Fruit fly (Drosophila melanogaster) whole organism, embryonic: ENCODE measurements around the gene Ada1-1.

Experiments
- Aef1 ChIP-seq: fragments of 200-800 bp; sonication (Bioruptor generic); IDR thresholded peaks from 3 replicates; pipeline ENCODE4 v1.3.6; 2022; ENCODE audit warnings: missing biosample characterization, missing genetic modification characterization
- Bteb2 ChIP-seq: fragments of 200-800 bp; sonication (Bioruptor generic); optimal IDR thresholded peaks from 2 replicates; lab custom pipeline; 2016; ENCODE audit warnings: missing biosample characterization, missing genetic modification characterization
- CG10274 ChIP-seq: fragments of 200-800 bp; sonication (Bioruptor generic); optimal IDR thresholded peaks from 3 replicates; lab custom pipeline; 2017; ENCODE audit warnings: missing biosample characterization, mild to moderate bottlenecking, missing genetic modification characterization
- CG11398 ChIP-seq: fragments of 200-800 bp; sonication (Bioruptor generic); optimal IDR thresholded peaks from 2 replicates; lab custom pipeline; 2016; ENCODE audit warnings: missing biosample characterization, missing genetic modification characterization
- CG11504 ChIP-seq: fragments of 200-800 bp; sonication (Bioruptor generic); optimal IDR thresholded peaks from 3 replicates; lab custom pipeline; 2019; ENCODE audit warnings: missing biosample characterization, mild to moderate bottlenecking, missing genetic modification characterization, moderate library complexity
- CG12299 ChIP-seq: fragments of 200-800 bp; sonication (Bioruptor generic); optimal IDR thresholded peaks from 2 replicates; lab custom pipeline; 2018; ENCODE audit warnings: missing biosample characterization, mild to moderate bottlenecking, missing genetic modification characterization
- CG12744 ChIP-seq: fragments of 200-800 bp; sonication (Bioruptor generic); optimal IDR thresholded peaks from 2 replicates; lab custom pipeline; 2016; ENCODE audit warnings: missing biosample characterization, missing genetic modification characterization
- CG12942 ChIP-seq: fragments of 200-800 bp; sonication (Bioruptor generic); optimal IDR thresholded peaks from 3 replicates; lab custom pipeline; 2016; ENCODE audit warnings: missing biosample characterization, missing genetic modification characterization
- CG13123 ChIP-seq: fragments of 200-800 bp; sonication (Bioruptor generic); optimal IDR thresholded peaks from 2 replicates; lab custom pipeline; 2016; ENCODE audit warnings: missing biosample characterization, missing genetic modification characterization
- CG14860 ChIP-seq: fragments of 200-800 bp; sonication (Bioruptor generic); IDR thresholded peaks from 3 replicates; pipeline ENCODE4 v1.3.6; 2022; ENCODE audit warnings: missing biosample characterization, missing genetic modification characterization; ENCODE audit not compliant: partially characterized antibody
- CG16779 ChIP-seq: fragments of 200-800 bp; sonication (Bioruptor generic); IDR thresholded peaks from 2 replicates; pipeline ENCODE4 v1.3.6; 2022; ENCODE audit warnings: missing biosample characterization, missing genetic modification characterization
- CG17186 ChIP-seq: fragments of 200-800 bp; sonication (Bioruptor generic); optimal IDR thresholded peaks from 3 replicates; lab custom pipeline; 2017; ENCODE audit warnings: missing biosample characterization, missing genetic modification reagents, missing genetic modification characterization
- CG17359 ChIP-seq: fragments of 200-800 bp; sonication (Bioruptor generic); optimal IDR thresholded peaks from 3 replicates; lab custom pipeline; 2018; ENCODE audit warnings: missing biosample characterization, mild to moderate bottlenecking, missing genetic modification characterization, moderate library complexity
- CG17912 ChIP-seq: fragments of 200-800 bp; sonication (Bioruptor generic); optimal IDR thresholded peaks from 2 replicates; lab custom pipeline; 2018; ENCODE audit warnings: missing biosample characterization, mild to moderate bottlenecking, missing genetic modification characterization
- CG1832 ChIP-seq: fragments of 200-800 bp; sonication (Bioruptor generic); optimal IDR thresholded peaks from 2 replicates; lab custom pipeline; 2017; ENCODE audit warnings: missing biosample characterization, mild to moderate bottlenecking, missing genetic modification characterization, inconsistent platforms
- CG2129 ChIP-seq: fragments of 200-800 bp; sonication (Bioruptor generic); IDR thresholded peaks from 2 replicates; pipeline ENCODE4 v1.3.6; 2022; ENCODE audit warnings: missing biosample characterization, missing genetic modification characterization; ENCODE audit not compliant: partially characterized antibody
- CG2199 ChIP-seq: fragments of 200-800 bp; sonication (Bioruptor generic); IDR thresholded peaks from 3 replicates; pipeline ENCODE4 v1.3.6; 2022; ENCODE audit warnings: missing biosample characterization, missing genetic modification characterization
- CG2875 ChIP-seq: fragments of 200-800 bp; sonication (Bioruptor generic); optimal IDR thresholded peaks from 2 replicates; lab custom pipeline; 2017; ENCODE audit warnings: missing biosample characterization, mild to moderate bottlenecking, missing genetic modification characterization, missing genetic modification reagents
- CG2889 ChIP-seq: fragments of 200-800 bp; sonication (Bioruptor generic); IDR thresholded peaks from 3 replicates; pipeline ENCODE4 v1.3.6; 2022; ENCODE audit warnings: missing biosample characterization, missing genetic modification characterization
- CG32532 ChIP-seq: fragments of 200-800 bp; sonication (Bioruptor generic); IDR thresholded peaks from 2 replicates; pipeline ENCODE4 v1.3.6; 2022; ENCODE audit warnings: missing biosample characterization, missing genetic modification characterization
- CG33557 ChIP-seq: fragments of 200-800 bp; sonication (Bioruptor generic); optimal IDR thresholded peaks from 2 replicates; lab custom pipeline; 2019; ENCODE audit warnings: missing biosample characterization, mild to moderate bottlenecking, missing genetic modification characterization, moderate library complexity
- CG4282 ChIP-seq: fragments of 200-800 bp; sonication (Bioruptor generic); optimal IDR thresholded peaks from 2 replicates; lab custom pipeline; 2016; ENCODE audit warnings: missing biosample characterization, missing genetic modification characterization
- CG4617 ChIP-seq: fragments of 200-800 bp; sonication (Bioruptor generic); optimal IDR thresholded peaks from 3 replicates; lab custom pipeline; 2016; ENCODE audit warnings: missing biosample characterization, missing genetic modification characterization, borderline replicate concordance
- CG4707 ChIP-seq: fragments of 200-800 bp; sonication (Bioruptor generic); optimal IDR thresholded peaks from 2 replicates; lab custom pipeline; 2018; ENCODE audit warnings: missing biosample characterization, mild to moderate bottlenecking, missing genetic modification characterization, moderate library complexity
- CG8089 ChIP-seq: fragments of 200-800 bp; sonication (Bioruptor generic); optimal IDR thresholded peaks from 3 replicates; lab custom pipeline; 2016; ENCODE audit warnings: missing biosample characterization, missing genetic modification characterization
- CG8359 ChIP-seq: fragments of 200-800 bp; sonication (Bioruptor generic); optimal IDR thresholded peaks from 2 replicates; lab custom pipeline; 2017; ENCODE audit warnings: missing biosample characterization, mild to moderate bottlenecking, missing genetic modification characterization, borderline replicate concordance
- CkIIα-i1 ChIP-seq: fragments of 200-800 bp; sonication (Bioruptor generic); IDR thresholded peaks from 2 replicates; pipeline ENCODE4 v1.3.6; 2022; ENCODE audit warnings: missing biosample characterization, missing genetic modification characterization
- Dbx ChIP-seq: fragments of 200-800 bp; sonication (Bioruptor generic); IDR thresholded peaks from 3 replicates; pipeline ENCODE4 v1.3.6; 2022; ENCODE audit warnings: missing biosample characterization, missing genetic modification characterization
- E2f2 ChIP-seq: fragments of 200-800 bp; sonication (Bioruptor generic); IDR thresholded peaks from 2 replicates; pipeline ENCODE4 v1.3.6; 2022; ENCODE audit warnings: missing biosample characterization, missing genetic modification characterization
- ERR ChIP-seq: fragments of 200-800 bp; sonication (Bioruptor generic); optimal IDR thresholded peaks from 2 replicates; lab custom pipeline; 2016; ENCODE audit warnings: missing biosample characterization, missing genetic modification characterization
- H15 ChIP-seq: fragments of 200-800 bp; sonication (Bioruptor generic); IDR thresholded peaks from 3 replicates; pipeline ENCODE4 v1.3.6; 2022; ENCODE audit warnings: missing biosample characterization, missing genetic modification characterization
- HmgZ ChIP-seq: fragments of 200-800 bp; sonication (Bioruptor generic); optimal IDR thresholded peaks from 2 replicates; lab custom pipeline; 2018; ENCODE audit warnings: missing biosample characterization, mild to moderate bottlenecking, missing genetic modification characterization
- Hmr ChIP-seq: fragments of 200-800 bp; sonication (Bioruptor generic); optimal IDR thresholded peaks from 3 replicates; lab custom pipeline; 2017; ENCODE audit warnings: mild to moderate bottlenecking, missing biosample characterization, missing genetic modification reagents, missing genetic modification characterization
- Lpt ChIP-seq: fragments of >200 bp; optimal IDR thresholded peaks from 2 replicates; lab custom pipeline; 2018; ENCODE audit warnings: missing biosample characterization, missing genetic modification characterization
- Tbp ChIP-seq: fragments of >200 bp; optimal IDR thresholded peaks from 2 replicates; lab custom pipeline; 2018; ENCODE audit warnings: missing biosample characterization, missing genetic modification characterization
- az2 ChIP-seq: fragments of 200-800 bp; sonication (Bioruptor generic); optimal IDR thresholded peaks from 3 replicates; lab custom pipeline; 2016; ENCODE audit warnings: missing biosample characterization, missing genetic modification characterization
- hb ChIP-seq: fragments of 200-800 bp; sonication (Bioruptor generic); IDR thresholded peaks from 3 replicates; pipeline ENCODE4 v1.3.6; 2022; ENCODE audit warnings: missing biosample characterization, missing genetic modification characterization; ENCODE audit not compliant: partially characterized antibody
- hbn ChIP-seq: fragments of 200-800 bp; sonication (Bioruptor generic); IDR thresholded peaks from 2 replicates; pipeline ENCODE4 v1.3.6; 2022; ENCODE audit warnings: missing biosample characterization, missing genetic modification characterization; ENCODE audit not compliant: partially characterized antibody
- lab ChIP-seq: fragments of 200-800 bp; sonication (Bioruptor generic); optimal IDR thresholded peaks from 3 replicates; lab custom pipeline; 2017; ENCODE audit warnings: missing biosample characterization, missing genetic modification characterization, mild to moderate bottlenecking, moderate library complexity, missing genetic modification reagents
- lilli ChIP-seq: fragments of 200-800 bp; sonication (Bioruptor generic); optimal IDR thresholded peaks from 3 replicates; lab custom pipeline; 2016; ENCODE audit warnings: missing biosample characterization, missing genetic modification characterization
- lmd ChIP-seq: fragments of 200-800 bp; sonication (Bioruptor generic); IDR thresholded peaks from 2 replicates; pipeline ENCODE4 v1.3.6; 2022; ENCODE audit warnings: missing biosample characterization, missing genetic modification characterization
- mirr ChIP-seq: fragments of 200-800 bp; sonication (Bioruptor generic); optimal IDR thresholded peaks from 3 replicates; lab custom pipeline; 2018; ENCODE audit warnings: missing biosample characterization, mild to moderate bottlenecking, missing genetic modification characterization
- nerfin-1 ChIP-seq: fragments of 200-800 bp; sonication (Bioruptor generic); optimal IDR thresholded peaks from 3 replicates; lab custom pipeline; 2019; ENCODE audit warnings: missing biosample characterization, mild to moderate bottlenecking, missing genetic modification characterization, moderate library complexity
- phol ChIP-seq: fragments of 200-800 bp; sonication (Bioruptor generic); optimal IDR thresholded peaks from 3 replicates; lab custom pipeline; 2018; ENCODE audit warnings: missing biosample characterization, mild to moderate bottlenecking, missing genetic modification characterization, moderate library complexity
- sisA ChIP-seq: fragments of 200-800 bp; sonication (Bioruptor generic); IDR thresholded peaks from 2 replicates; pipeline ENCODE4 v1.3.6; 2022; ENCODE audit warnings: missing biosample characterization, missing genetic modification characterization
- slou ChIP-seq: fragments of 200-800 bp; sonication (Bioruptor generic); optimal IDR thresholded peaks from 3 replicates; lab custom pipeline; 2016; ENCODE audit warnings: missing biosample characterization, missing genetic modification characterization
- slp2 ChIP-seq: fragments of 200-800 bp; sonication (Bioruptor generic); optimal IDR thresholded peaks from 2 replicates; lab custom pipeline; 2016; ENCODE audit warnings: missing biosample characterization, missing genetic modification characterization
- ssp ChIP-seq: fragments of 200-800 bp; sonication (Bioruptor generic); IDR thresholded peaks from 2 replicates; pipeline ENCODE4 v1.3.6; 2022; ENCODE audit warnings: missing biosample characterization, missing genetic modification characterization
- tx ChIP-seq: fragments of 200-800 bp; sonication (Bioruptor generic); optimal IDR thresholded peaks from 2 replicates; lab custom pipeline; 2016; ENCODE audit warnings: missing biosample characterization, missing genetic modification characterization

Gene Ada1-1

dm6 chr2L:12006397-12007330, 10.1 kb downstream of the Ada1-1 start (continued):
- TF ChIP-seq CG10274 (GFP tag; lab: Kevin White, UChicago) (peak; percentile 95), Tbp (GFP tag; lab: Kevin White, UChicago) (no peak), slp2 (GFP tag; lab: Kevin White, UChicago) (peak; percentile 70), Hmr (GFP tag; lab: Kevin White, UChicago) (peak; percentile 96), CG17359 (tag; lab: Kevin White, UChicago) (peak; percentile 90), mirr (GFP tag; lab: Kevin White, UChicago) (peak; percentile 97), phol (tag; lab: Kevin White, UChicago) (peak; percentile 97), CG8359 (GFP tag; lab: Kevin White, UChicago) (no peak), CG13123 (GFP tag; lab: Kevin White, UChicago) (peak; percentile 87), nerfin-1 (tag; lab: Kevin White, UChicago) (peak; percentile 92), CG14860 (GFP tag; lab: Robert Waterston, UW) (no peak), sisA (GFP tag; lab: Robert Waterston, UW) (no peak), tx (GFP tag; lab: Kevin White, UChicago) (peak; percentile 55), az2 (peak; percentile 91), Bteb2 (GFP tag; lab: Kevin White, UChicago) (peak; percentile 30), CG8089 (GFP tag; lab: Kevin White, UChicago) (peak; percentile 63), CG11398 (GFP tag; lab: Kevin White, UChicago) (no peak), CG2889 (no peak), CG2129 (no peak), CG2875 (GFP tag; lab: Kevin White, UChicago) (peak; percentile 88), HmgZ (tag; lab: Kevin White, UChicago) (no peak), ERR (GFP tag; lab: Kevin White, UChicago) (peak; percentile 82), Lpt (GFP tag; lab: Kevin White, UChicago) (no peak), CG12299 (peak; percentile 89), E2f2 (GFP tag; lab: Robert Waterston, UW) (no peak), CG17186 (GFP tag; lab: Kevin White, UChicago) (peak; percentile 42), CG32532 (GFP tag; lab: Robert Waterston, UW) (no peak), CG12942 (peak; percentile 82), CG17912 (GFP tag; lab: Kevin White, UChicago) (no peak), Dbx (GFP tag; lab: Robert Waterston, UW) (no peak), CG12744 (GFP tag; lab: Kevin White, UChicago) (peak; percentile 52), slou (GFP tag; lab: Kevin White, UChicago) (peak; percentile 89), lilli (GFP tag; lab: Kevin White, UChicago) (peak; percentile 83), CG11504 (tag; lab: Kevin White, UChicago) (peak; percentile 96), CG2199 (GFP tag; lab: Robert Waterston, UW) (no peak), CG4282 (GFP tag; lab: Kevin White, UChicago) (no peak), ssp (no peak), Aef1 (GFP tag; lab: Robert Waterston, UW) (no peak), lab (GFP tag; lab: Kevin White, UChicago) (peak; percentile 94), CG33557 (GFP tag; lab: Kevin White, UChicago) (peak; percentile 95), CG1832 (GFP tag; lab: Kevin White, UChicago) (peak; percentile 94), CG16779 (GFP tag; lab: Robert Waterston, UW) (no peak), H15 (no peak), CG4707 (peak; percentile 22), CkIIα-i1 (no peak), hb (GFP tag; lab: Robert Waterston, UW) (no peak), lmd (GFP tag; lab: Robert Waterston, UW) (no peak), CG4617 (GFP tag; lab: Kevin White, UChicago) (peak; percentile 54), hbn (no peak)
